Fruit fly (Drosophila melanogaster) S2 (cell line): ENCODE measurements around the gene Serinc.

ENCODE experiments used
- CG8478 ChIP-seq: fragments of >200 bp; optimal IDR thresholded peaks from 2 replicates; lab custom pipeline; 2018
- CTCF ChIP-seq, 2 experiments: fragments of >200 bp; optimal IDR thresholded peaks; 2 replicates each; lab custom pipeline; 2018

The Serinc gene

DNA sequence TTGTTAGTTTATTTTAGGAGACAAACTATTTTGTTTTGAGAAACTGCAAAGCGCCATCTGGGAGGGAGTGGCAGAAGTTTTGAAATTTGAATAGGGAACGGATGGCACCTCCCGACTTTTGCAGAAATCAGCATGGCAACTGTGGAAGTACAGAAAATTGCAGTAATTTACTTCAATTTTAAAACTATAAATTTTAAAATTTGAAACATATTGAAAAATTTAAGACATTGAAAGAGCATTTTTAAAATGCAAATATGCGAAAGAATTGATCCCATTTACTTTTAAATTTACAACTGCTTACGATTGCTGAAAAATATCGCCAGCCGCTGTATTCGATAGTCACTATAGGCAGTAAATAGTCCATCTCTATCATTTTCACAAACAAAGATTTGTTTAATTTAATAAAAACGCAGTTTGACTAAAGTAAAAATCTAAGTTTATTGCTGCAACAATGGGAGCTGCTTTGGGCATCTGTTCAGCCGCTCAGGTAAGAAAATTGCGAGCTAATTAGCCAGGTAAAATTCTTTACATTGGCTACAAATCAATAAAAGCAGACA, at the start of gene Serinc:
TSS of gene Serinc (plus strand) at position 329 of the 557 bp plus-strand sequence.
- peak; percentile 68 to 92 for TF ChIP-seq CTCF (optimal IDR thresholded peaks at IDR 0.05; lab: Kevin White, UChicago)
- TF ChIP-seq CG8478 (lab: Kevin White, UChicago): no peak

DNA sequence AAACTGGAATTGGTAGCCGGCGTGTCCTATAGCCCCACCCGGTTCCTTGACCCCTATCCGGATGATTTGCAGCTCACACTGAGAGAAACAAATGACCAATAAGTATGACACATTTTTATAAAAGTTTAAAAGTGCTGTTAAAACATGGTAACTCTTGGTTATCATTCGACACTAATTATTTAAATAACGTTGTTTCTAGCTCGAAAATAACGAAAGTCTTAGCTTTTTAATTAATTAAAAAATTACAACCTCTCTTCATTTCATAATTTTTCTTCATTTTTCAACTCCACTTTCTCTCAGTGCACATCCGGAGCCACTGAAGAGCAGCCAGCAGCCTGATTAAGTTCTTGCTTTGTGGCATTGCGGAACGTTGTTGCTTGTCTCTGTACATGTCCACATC, 48.3 kb upstream of the Serinc start:
- TF ChIP-seq CG8478 (lab: Kevin White, UChicago): no peak
- no peak for TF ChIP-seq CTCF (optimal IDR thresholded peaks at IDR 0.05; lab: Kevin White, UChicago)

- TF ChIP-seq CTCF (optimal IDR thresholded peaks at IDR 0.05; lab: Kevin White, UChicago) (no peak), CG8478 (lab: Kevin White, UChicago) (no peak)
Observed at dm6 chr3L:16364599-16364998, 47.9 kb upstream of the Serinc start, which contains the start of gene Cpr72Eb. Gene Cpr72Eb, plus strand, starts transcription at chr3L:16364899.

dm6 chr3L:16367240-16367639, 45.3 kb upstream of the Serinc start, which contains the start of gene Cpr72Ec:
Gene Cpr72Ec, minus strand, starts transcription at chr3L:16367340.
- no peak for TF ChIP-seq CTCF (optimal IDR thresholded peaks at IDR 0.05; lab: Kevin White, UChicago)
- no peak for TF ChIP-seq CG8478 (lab: Kevin White, UChicago)

DNA sequence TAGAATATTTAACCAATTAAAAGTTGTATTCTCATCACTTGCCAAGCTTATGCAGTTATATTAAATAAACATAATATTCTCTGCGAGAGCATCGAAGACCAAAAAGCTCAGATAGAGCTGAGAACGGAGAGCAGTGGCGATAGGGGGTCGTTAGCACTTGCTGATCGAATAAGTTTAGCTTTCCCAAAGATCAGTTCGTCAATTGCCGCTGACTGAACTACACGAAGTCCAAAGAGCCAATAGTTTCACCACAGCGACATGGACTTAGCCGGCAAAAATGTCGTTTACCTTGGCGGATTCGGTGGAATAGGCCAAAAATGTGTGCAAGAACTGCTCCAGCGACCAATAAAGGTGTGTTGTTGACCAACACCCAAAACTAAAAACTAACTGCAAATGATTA, 44.3 kb upstream of the Serinc start, which contains the start of gene CG4842:
TSS of gene CG4842 (plus strand) at position 191 of the 400 bp plus-strand sequence.
- no peak for TF ChIP-seq CTCF (optimal IDR thresholded peaks at IDR 0.05; lab: Kevin White, UChicago)
- no peak for TF ChIP-seq CG8478 (lab: Kevin White, UChicago)

- TF ChIP-seq CTCF (optimal IDR thresholded peaks at IDR 0.05; lab: Kevin White, UChicago) (no peak), CG8478 (lab: Kevin White, UChicago) (no peak)
Observed at dm6 chr3L:16369526-16369925, 43.0 kb upstream of the Serinc start, which contains the start of gene CG18814. Gene CG18814, plus strand, starts transcription at chr3L:16369826.

dm6 chr3L:16377768-16378764, 34.5 kb upstream of the Serinc start, which contains the start of gene roq:
Gene roq, minus strand, starts transcription at chr3L:16378566.
- TF ChIP-seq CG8478 (lab: Kevin White, UChicago) (no peak), CTCF (optimal IDR thresholded peaks at IDR 0.05; lab: Kevin White, UChicago) (peak; percentile 15 to 44)

dm6 chr3L:16380770-16381169, 31.8 kb upstream of the Serinc start:
- TF ChIP-seq CG8478 (lab: Kevin White, UChicago): no peak
- TF ChIP-seq CTCF (optimal IDR thresholded peaks at IDR 0.05; lab: Kevin White, UChicago): no peak

DNA sequence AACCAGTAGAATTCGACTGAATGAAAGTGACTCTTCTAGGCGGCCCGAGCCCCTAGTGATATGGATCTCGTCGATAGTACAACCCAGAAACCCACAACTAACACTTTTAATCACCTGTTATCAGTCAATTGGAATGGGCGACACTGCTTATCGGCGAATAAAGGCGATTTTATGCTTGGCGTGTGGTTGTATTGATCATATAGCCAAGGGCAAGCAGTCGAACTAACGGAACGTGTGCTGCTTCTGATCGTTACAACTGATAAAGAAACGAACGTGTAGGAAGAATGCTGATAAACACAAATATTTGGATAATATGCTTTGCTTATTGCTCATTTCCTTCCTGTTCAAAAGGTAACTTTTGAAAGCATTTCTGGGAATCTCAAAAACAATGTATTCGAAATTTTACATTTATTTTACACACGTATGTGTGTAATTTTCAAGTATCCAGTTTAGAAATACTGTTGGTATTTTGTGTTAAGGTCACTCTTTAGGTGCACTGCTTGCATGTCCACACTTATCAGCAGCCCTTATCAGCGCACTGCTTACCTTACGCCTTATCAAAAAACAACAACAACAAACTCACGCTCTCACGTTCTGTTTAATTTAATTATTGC, 31.2 kb upstream of the Serinc start, which contains the start of gene Agpat4:
TSS of gene Agpat4 (minus strand) at position 387 of the 614 bp plus-strand sequence.
- TF ChIP-seq CTCF (optimal IDR thresholded peaks at IDR 0.05; lab: Kevin White, UChicago) (peak in 1 of 2 experiments; percentile 33), CG8478 (lab: Kevin White, UChicago) (no peak)

- TF ChIP-seq CG8478 (lab: Kevin White, UChicago): no peak
- TF ChIP-seq CTCF (optimal IDR thresholded peaks at IDR 0.05; lab: Kevin White, UChicago): no peak
Observed at dm6 chr3L:16383056-16383455, 29.5 kb upstream of the Serinc start.

- TF ChIP-seq CTCF (optimal IDR thresholded peaks at IDR 0.05; lab: Kevin White, UChicago) (no peak), CG8478 (lab: Kevin White, UChicago) (no peak)
Observed at dm6 chr3L:16384145-16384705, 28.3 kb upstream of the Serinc start.

DNA sequence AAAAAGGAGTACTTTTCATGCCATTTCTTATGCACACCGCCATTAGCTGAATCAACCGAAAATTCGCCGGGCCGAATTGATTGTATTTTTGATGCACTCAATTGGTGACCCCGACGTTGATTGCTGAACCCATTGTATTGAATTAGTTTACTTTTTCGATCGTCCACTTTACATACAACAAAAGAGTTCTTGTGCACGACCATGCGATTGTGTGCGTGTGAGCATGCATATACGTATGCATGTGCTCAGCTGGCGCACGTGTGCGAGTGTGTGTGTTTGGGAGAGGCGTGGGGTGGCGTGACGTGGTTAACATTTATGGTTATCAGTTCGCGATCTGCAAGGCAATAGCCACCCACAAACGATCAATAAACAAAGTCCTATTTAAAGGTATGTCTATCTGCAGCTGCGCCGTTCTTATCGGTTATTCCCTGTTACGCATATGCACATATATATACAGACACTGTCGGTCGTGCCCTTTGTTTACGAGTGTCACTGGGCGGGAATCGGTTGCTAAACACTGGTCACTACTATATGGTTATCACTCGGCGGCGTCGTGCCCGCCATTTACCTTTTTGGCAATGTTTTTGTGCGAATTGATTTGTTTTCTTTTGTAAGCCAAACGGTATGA, 27.2 kb upstream of the Serinc start:
- TF ChIP-seq CTCF (optimal IDR thresholded peaks at IDR 0.05; lab: Kevin White, UChicago): no peak
- TF ChIP-seq CG8478 (lab: Kevin White, UChicago): no peak

DNA sequence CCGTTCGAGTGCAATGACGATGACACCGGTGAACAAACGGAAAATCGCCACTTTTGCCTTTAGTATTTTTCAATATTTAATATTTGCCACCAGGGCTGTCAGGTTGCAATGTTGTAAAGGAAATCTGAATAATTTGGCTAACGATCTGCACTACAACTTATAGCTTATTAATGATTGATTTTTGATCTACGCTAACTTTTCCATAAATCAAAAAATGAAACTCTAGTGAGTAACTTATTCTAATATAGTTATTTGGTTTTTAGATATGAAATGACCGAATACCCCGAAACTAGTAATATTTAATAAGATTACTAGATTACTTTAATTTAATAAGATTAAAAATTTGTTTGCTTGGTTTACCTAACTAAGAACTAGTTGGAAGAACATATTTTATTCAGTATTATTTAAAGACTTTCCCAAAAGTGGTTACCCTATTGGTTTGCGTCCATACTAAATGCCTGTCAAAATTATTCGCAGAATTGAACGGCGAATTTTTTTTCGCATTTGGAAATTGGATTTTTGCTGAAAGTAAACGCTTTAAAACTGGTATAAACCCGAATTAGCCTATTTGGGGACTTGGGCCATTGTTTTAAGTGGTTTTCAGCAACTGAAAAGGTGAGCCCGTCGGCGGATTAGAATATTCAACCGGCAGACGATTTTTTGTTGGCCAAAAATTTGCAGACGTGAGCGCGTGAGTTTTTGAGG, 26.5 kb upstream of the Serinc start, which contains the start of the genes Agpat3 and RAF2:
TSS of gene Agpat3 (minus strand) at position 78 of the 705 bp plus-strand sequence.
TSS of gene RAF2 (plus strand) at position 448 of the 705 bp plus-strand sequence.
- TF ChIP-seq CTCF (optimal IDR thresholded peaks at IDR 0.05; lab: Kevin White, UChicago) (no peak), CG8478 (lab: Kevin White, UChicago) (no peak)
